Worm (Caenorhabditis elegans) whole organism, L3 larva: Measurements from ENCODE around the gene elo-3.
A peak's percentile ranks its signal among the peaks of the same experiment; 100 is the strongest.

Source experiments
- aly-2 ChIP-seq: fragments of 150-350 bp; optimal IDR thresholded peaks from 2 replicates; lab custom pipeline; 2014; ENCODE audit warnings: missing biosample characterization, missing genetic modification characterization
- ama-1 ChIP-seq: fragments of 150-350 bp; optimal IDR thresholded peaks from 2 replicates; lab custom pipeline; 2018
- ceh-16 ChIP-seq: sonication (generic microtip); optimal IDR thresholded peaks from 2 replicates; lab custom pipeline; 2017; ENCODE audit warnings: missing biosample characterization, missing genetic modification characterization
- ceh-28 ChIP-seq: fragments of 150-350 bp; optimal IDR thresholded peaks from 2 replicates; lab custom pipeline; 2014; ENCODE audit warnings: missing biosample characterization, missing genetic modification reagents, missing genetic modification characterization
- ceh-82 ChIP-seq: fragments of 150-350 bp; optimal IDR thresholded peaks from 2 replicates; lab custom pipeline; 2014; ENCODE audit warnings: missing biosample characterization, missing genetic modification characterization
- ceh-9 ChIP-seq: sonication (generic microtip); optimal IDR thresholded peaks from 2 replicates; lab custom pipeline; 2018; ENCODE audit warnings: missing biosample characterization, missing genetic modification characterization
- elt-2 ChIP-seq: sonication (generic microtip); optimal IDR thresholded peaks from 2 replicates; lab custom pipeline; 2016; ENCODE audit warnings: missing genetic modification reagents, mild to moderate bottlenecking, missing genetic modification characterization, missing compliant biosample characterization
- elt-3 ChIP-seq, 3 experiments: fragments of 150-350 bp in 1 of 3; sonication (generic microtip) in 2 of 3; optimal IDR thresholded peaks; 2 replicates in 2 of 3; 4 replicates in 1 of 3; lab custom pipeline; 2014 to 2017; ENCODE audit warnings: missing biosample characterization in 3 of 3, missing genetic modification characterization in 3 of 3
- eor-1 ChIP-seq, 2 experiments: fragments of 150-350 bp; optimal IDR thresholded peaks; 2 replicates each; lab custom pipeline; 2014 to 2018; ENCODE audit warnings: missing biosample characterization in 2 of 2, missing genetic modification characterization in 2 of 2
- fkh-2 ChIP-seq: fragments of 150-350 bp; optimal IDR thresholded peaks from 2 replicates; lab custom pipeline; 2014; ENCODE audit warnings: missing biosample characterization, missing genetic modification reagents, missing genetic modification characterization
- hmg-11 ChIP-seq: sonication (generic microtip); optimal IDR thresholded peaks from 2 replicates; lab custom pipeline; 2016; ENCODE audit warnings: missing genetic modification characterization, missing compliant biosample characterization
- jun-1 ChIP-seq: fragments of 150-350 bp; optimal IDR thresholded peaks from 2 replicates; lab custom pipeline; 2014; ENCODE audit warnings: missing biosample characterization, missing genetic modification reagents, missing genetic modification characterization
- lin-15B ChIP-seq: fragments of 150-350 bp; optimal IDR thresholded peaks from 2 replicates; lab custom pipeline; 2014; ENCODE audit warnings: missing biosample characterization, missing genetic modification characterization
- lin-39 ChIP-seq: fragments of 150-350 bp; optimal IDR thresholded peaks from 2 replicates; lab custom pipeline; 2018; ENCODE audit warnings: missing biosample characterization, missing genetic modification reagents, missing genetic modification characterization
- lsy-12 ChIP-seq: sonication (generic microtip); optimal IDR thresholded peaks from 2 replicates; lab custom pipeline; 2016; ENCODE audit warnings: mild to moderate bottlenecking, missing genetic modification characterization, missing compliant biosample characterization
- mml-1 ChIP-seq: fragments of 150-350 bp; sonication (generic microtip); optimal IDR thresholded peaks from 3 replicates; lab custom pipeline; 2014; ENCODE audit warnings: missing biosample characterization, missing genetic modification characterization
- nhr-11 ChIP-seq: fragments of 150-350 bp; optimal IDR thresholded peaks from 2 replicates; lab custom pipeline; 2014; ENCODE audit warnings: missing biosample characterization, missing genetic modification characterization
- nhr-12 ChIP-seq: fragments of 150-350 bp; optimal IDR thresholded peaks from 2 replicates; lab custom pipeline; 2014; ENCODE audit warnings: missing biosample characterization, missing genetic modification characterization
- nhr-23 ChIP-seq: fragments of 150-350 bp; optimal IDR thresholded peaks from 2 replicates; lab custom pipeline; 2014; ENCODE audit warnings: missing biosample characterization, missing genetic modification reagents, missing genetic modification characterization
- nhr-237 ChIP-seq: fragments of 150-350 bp; optimal IDR thresholded peaks from 2 replicates; lab custom pipeline; 2014; ENCODE audit warnings: missing biosample characterization, missing genetic modification characterization
- nhr-25 ChIP-seq: sonication (generic microtip); optimal IDR thresholded peaks from 2 replicates; lab custom pipeline; 2017; ENCODE audit warnings: missing biosample characterization, missing genetic modification characterization
- nhr-28 ChIP-seq: fragments of 150-350 bp; optimal IDR thresholded peaks from 2 replicates; lab custom pipeline; 2014; ENCODE audit warnings: missing biosample characterization, missing genetic modification characterization
- nhr-43 ChIP-seq: sonication (generic microtip); optimal IDR thresholded peaks from 2 replicates; lab custom pipeline; 2016; ENCODE audit warnings: mild to moderate bottlenecking, missing genetic modification characterization, missing compliant biosample characterization; ENCODE audit not compliant: poor library complexity, severe bottlenecking
- nhr-67 ChIP-seq: fragments of 150-350 bp; optimal IDR thresholded peaks from 2 replicates; lab custom pipeline; 2014; ENCODE audit warnings: missing biosample characterization, missing genetic modification characterization
- nhr-77 ChIP-seq: fragments of 150-350 bp; optimal IDR thresholded peaks from 2 replicates; lab custom pipeline; 2014; ENCODE audit warnings: missing biosample characterization, missing genetic modification characterization
- pha-4 ChIP-seq: fragments of 150-350 bp; optimal IDR thresholded peaks from 2 replicates; lab custom pipeline; 2014; ENCODE audit warnings: missing biosample characterization, missing genetic modification reagents, missing genetic modification characterization
- pqm-1 ChIP-seq: fragments of 150-350 bp; optimal IDR thresholded peaks from 2 replicates; lab custom pipeline; 2017; ENCODE audit warnings: missing biosample characterization, missing genetic modification characterization, inconsistent platforms
- sea-2 ChIP-seq: fragments of 150-350 bp; sonication (generic microtip); optimal IDR thresholded peaks from 4 replicates; lab custom pipeline; 2014; ENCODE audit warnings: missing biosample characterization, missing genetic modification reagents, missing genetic modification characterization
- skn-1 ChIP-seq: fragments of 150-350 bp; optimal IDR thresholded peaks from 2 replicates; lab custom pipeline; 2014; ENCODE audit warnings: missing biosample characterization, missing genetic modification characterization
- snpc-4 ChIP-seq: fragments of 150-350 bp; optimal IDR thresholded peaks from 2 replicates; lab custom pipeline; 2014; ENCODE audit warnings: missing biosample characterization, missing genetic modification characterization
- unc-39 ChIP-seq: sonication (generic microtip); optimal IDR thresholded peaks from 4 replicates; lab custom pipeline; 2017; ENCODE audit warnings: missing biosample characterization, missing genetic modification characterization
- unc-62 ChIP-seq: fragments of 150-350 bp; sonication (generic microtip); optimal IDR thresholded peaks from 4 replicates; lab custom pipeline; 2014; ENCODE audit warnings: missing biosample characterization, missing genetic modification reagents, missing genetic modification characterization
- zag-1 ChIP-seq: fragments of 150-350 bp; optimal IDR thresholded peaks from 2 replicates; lab custom pipeline; 2014; ENCODE audit warnings: missing biosample characterization, missing genetic modification characterization
- ztf-11 ChIP-seq: fragments of 150-350 bp; optimal IDR thresholded peaks from 2 replicates; lab custom pipeline; 2014; ENCODE audit warnings: missing biosample characterization, missing genetic modification characterization
- ztf-4 ChIP-seq: fragments of 150-350 bp; optimal IDR thresholded peaks from 2 replicates; lab custom pipeline; 2014; ENCODE audit warnings: missing biosample characterization, missing genetic modification characterization

Gene elo-3

DNA sequence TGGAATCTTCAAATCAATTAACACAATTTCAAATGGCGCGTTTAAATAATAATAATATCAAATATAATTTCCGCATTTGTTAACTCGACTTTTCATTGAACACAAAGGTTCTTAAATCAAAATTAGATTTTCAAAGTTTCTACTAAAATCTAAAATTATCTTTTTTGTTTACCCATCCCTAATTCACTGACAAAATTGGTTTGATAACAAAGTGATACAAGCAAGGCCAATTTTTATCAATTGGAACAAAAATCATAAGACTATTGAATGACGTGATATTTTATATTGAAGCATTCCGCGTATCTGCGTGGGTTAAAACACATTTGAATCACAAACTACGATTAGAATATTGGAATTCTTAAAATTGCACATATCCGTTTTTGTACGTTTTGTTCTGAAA lies 47.1 kb upstream of the elo-3 start:
- TF ChIP-seq unc-62 (GFP tag; lab: Kevin White, UChicago) (no peak), sea-2 (GFP tag; lab: Kevin White, UChicago) (no peak), elt-3 (tag; optimal IDR thresholded peaks at IDR 0.05; lab: Kevin White, UChicago) (peak in 1 of 3 experiments; percentile 21), pqm-1 (tag; lab: Kevin White, UChicago) (peak; percentile 94), ceh-28 (tag; lab: Kevin White, UChicago) (peak; percentile 18), nhr-12 (tag; lab: Kevin White, UChicago) (no peak), jun-1 (tag; lab: Kevin White, UChicago) (peak; percentile 77), elt-2 (tag; lab: Kevin White, UChicago) (peak; percentile 94)

- TF ChIP-seq nhr-43: no peak
Observed at ce11 chrIV:7191745-7192144, 45.8 kb upstream of the elo-3 start, which contains the start of gene R13A1.5. Gene R13A1.5, minus strand, starts transcription at chrIV:7191845.

ce11 chrIV:7195734-7196133 lies 41.8 kb upstream of the elo-3 start, which contains the start of gene best-16:
Gene best-16, minus strand, starts transcription at chrIV:7195834.
- TF ChIP-seq pha-4 (tag; lab: Kevin White, UChicago) (no peak), snpc-4 (no peak), unc-62 (GFP tag; lab: Kevin White, UChicago) (no peak)

ce11 chrIV:7196853-7197252 lies 40.7 kb upstream of the elo-3 start, which contains the start of gene unc-8:
Gene unc-8, plus strand, starts transcription at chrIV:7197153.
- TF ChIP-seq pqm-1 (tag; lab: Kevin White, UChicago) (no peak), nhr-12 (tag; lab: Kevin White, UChicago) (no peak), elt-2 (tag; lab: Kevin White, UChicago) (no peak), skn-1 (tag; lab: Kevin White, UChicago) (no peak), nhr-77 (no peak), lsy-12 (tag; lab: Kevin White, UChicago) (no peak)

- TF ChIP-seq nhr-23 (tag; lab: Kevin White, UChicago) (no peak), ztf-11 (no peak), ceh-28 (tag; lab: Kevin White, UChicago) (no peak), hmg-11 (no peak), mml-1 (tag; lab: Kevin White, UChicago) (no peak), aly-2 (tag; lab: Kevin White, UChicago) (no peak), nhr-43 (no peak), nhr-67 (no peak), unc-39 (no peak), ama-1 (no peak), nhr-11 (tag; lab: Kevin White, UChicago) (no peak), lin-15B (tag; lab: Kevin White, UChicago) (no peak), nhr-28 (tag; lab: Kevin White, UChicago) (no peak), elt-3 (tag; optimal IDR thresholded peaks at IDR 0.05; lab: Kevin White, UChicago) (no peak), pha-4 (tag; lab: Kevin White, UChicago) (no peak), sea-2 (GFP tag; lab: Kevin White, UChicago) (no peak)
- TF ChIP-seq, all 47 proteins: peak for 0
Observed at ce11 chrIV:7203696-7204095, 33.8 kb upstream of the elo-3 start, which contains the start of gene R13A1.3. Gene R13A1.3, plus strand, starts transcription at chrIV:7203996.

DNA sequence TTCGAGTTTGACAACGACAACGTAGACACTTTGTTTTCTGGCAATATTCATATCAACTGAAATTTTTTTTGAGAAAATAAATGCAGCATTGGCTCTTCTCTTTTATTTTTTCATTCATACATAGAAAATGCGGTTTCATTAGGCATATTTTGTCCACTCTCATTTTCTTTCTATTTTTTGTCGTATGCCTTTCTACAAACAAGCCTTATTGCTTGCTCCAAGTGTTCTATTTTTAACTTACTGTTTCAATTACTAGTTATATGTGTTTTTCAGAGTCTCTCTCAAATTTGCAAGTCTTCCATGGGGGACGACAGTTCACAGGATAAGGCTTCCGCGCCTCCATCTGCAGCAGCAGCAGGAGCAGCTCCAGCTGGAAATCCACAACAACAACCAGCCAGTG lies 31.5 kb upstream of the elo-3 start, which contains the start of gene kcc-1:
Gene kcc-1, plus strand, starts transcription at position 301 of the 400 bp plus-strand sequence.
- no peak for TF ChIP-seq ama-1
- no peak for TF ChIP-seq zag-1 (tag; lab: Kevin White, UChicago)
- no peak for TF ChIP-seq ceh-16
- no peak for TF ChIP-seq nhr-11 (tag; lab: Kevin White, UChicago)
- TF ChIP-seq lin-39 (tag; lab: Kevin White, UChicago): no peak
- TF ChIP-seq mml-1 (tag; lab: Kevin White, UChicago): no peak
- no peak for TF ChIP-seq skn-1 (tag; lab: Kevin White, UChicago)
- TF ChIP-seq nhr-237: no peak
- no peak for TF ChIP-seq nhr-25
- no peak for TF ChIP-seq ceh-9
- no peak for TF ChIP-seq snpc-4
- no peak for TF ChIP-seq eor-1 (tag; optimal IDR thresholded peaks at IDR 0.05; lab: Kevin White, UChicago)
- no peak for TF ChIP-seq fkh-2 (tag; lab: Kevin White, UChicago)
- TF ChIP-seq ztf-4: no peak
- no peak for TF ChIP-seq ceh-82 (tag; lab: Kevin White, UChicago)
